Fruit fly (Drosophila melanogaster) whole organism, embryonic: ENCODE measurements around the gene CG31038.
A peak's percentile ranks its signal among the peaks of the same experiment; 100 is the strongest.

Experiments used
- CoRest ChIP-seq: fragments of 200-800 bp; sonication (Bioruptor generic); optimal IDR thresholded peaks from 3 replicates; lab custom pipeline; 2018; ENCODE audit warnings: missing biosample characterization, mild to moderate bottlenecking, missing genetic modification characterization, moderate library complexity
- cas ChIP-seq: fragments of 200-800 bp; sonication (Bioruptor generic); IDR thresholded peaks from 2 replicates; pipeline ENCODE4 v1.3.6; 2022; ENCODE audit warnings: missing biosample characterization, missing genetic modification characterization

dm6 chr3R:29861432-29862249 is 15.2 kb upstream of the CG31038 start, which contains the start of the genes CG15514 and RpS8:
- TF ChIP-seq cas (GFP tag; lab: Robert Waterston, UW) (no peak), CoRest (peak; percentile 68)
